Fruit fly (Drosophila melanogaster) whole organism, embryonic: ENCODE results near the gene CG16710.

Experiments used
- Asciz ChIP-seq: fragments of 200-800 bp; sonication (Bioruptor generic); optimal IDR thresholded peaks from 2 replicates; lab custom pipeline; 2017; ENCODE audit warnings: missing biosample characterization, mild to moderate bottlenecking, missing genetic modification characterization, missing genetic modification reagents
- Blimp-1 ChIP-seq: fragments of 200-800 bp; sonication (Bioruptor generic); optimal IDR thresholded peaks from 3 replicates; lab custom pipeline; 2018; ENCODE audit warnings: missing biosample characterization, missing genetic modification characterization, mild to moderate bottlenecking, moderate library complexity, missing genetic modification reagents
- CG1024 ChIP-seq: fragments of 200-800 bp; sonication (Bioruptor generic); IDR thresholded peaks from 2 replicates; pipeline ENCODE4 v1.3.6; 2022; ENCODE audit warnings: missing biosample characterization, missing genetic modification characterization
- CG11560 ChIP-seq: fragments of 200-800 bp; sonication (Bioruptor generic); IDR thresholded peaks from 3 replicates; pipeline ENCODE4 v1.3.6; 2022; ENCODE audit warnings: missing biosample characterization, missing genetic modification characterization
- CG11723 ChIP-seq: fragments of 200-800 bp; sonication (Bioruptor generic); optimal IDR thresholded peaks from 2 replicates; lab custom pipeline; 2017; ENCODE audit warnings: missing biosample characterization, mild to moderate bottlenecking, missing genetic modification characterization
- CG12299 ChIP-seq: fragments of 200-800 bp; sonication (Bioruptor generic); optimal IDR thresholded peaks from 2 replicates; lab custom pipeline; 2018; ENCODE audit warnings: missing biosample characterization, mild to moderate bottlenecking, missing genetic modification characterization
- CG1233 ChIP-seq: fragments of 200-800 bp; sonication (Bioruptor generic); optimal IDR thresholded peaks from 4 replicates; lab custom pipeline; 2018; ENCODE audit warnings: missing biosample characterization, mild to moderate bottlenecking, missing genetic modification characterization
- CG14667 ChIP-seq: fragments of 200-800 bp; sonication (Bioruptor generic); IDR thresholded peaks from 2 replicates; pipeline ENCODE4 v1.3.6; 2022; ENCODE audit warnings: missing biosample characterization, missing genetic modification characterization
- CG15514 ChIP-seq: fragments of 200-800 bp; sonication (Bioruptor generic); optimal IDR thresholded peaks from 3 replicates; lab custom pipeline; 2017; ENCODE audit warnings: missing biosample characterization, missing genetic modification characterization, mild to moderate bottlenecking, moderate library complexity, missing genetic modification reagents
- CG17568 ChIP-seq: fragments of 200-800 bp; sonication (Bioruptor generic); optimal IDR thresholded peaks from 2 replicates; lab custom pipeline; 2018; ENCODE audit warnings: missing biosample characterization, mild to moderate bottlenecking, missing genetic modification characterization, moderate library complexity
- CG17612 ChIP-seq: fragments of 200-800 bp; sonication (Bioruptor generic); IDR thresholded peaks from 2 replicates; pipeline ENCODE4 v1.3.6; 2022; ENCODE audit warnings: missing biosample characterization, missing genetic modification characterization
- CG18476 ChIP-seq: fragments of 200-800 bp; sonication (Bioruptor generic); optimal IDR thresholded peaks from 2 replicates; lab custom pipeline; 2016; ENCODE audit warnings: missing biosample characterization, mild to moderate bottlenecking, missing genetic modification characterization
- CG18619 ChIP-seq: fragments of 200-800 bp; sonication (Bioruptor generic); optimal IDR thresholded peaks from 3 replicates; lab custom pipeline; 2017; ENCODE audit warnings: missing biosample characterization, mild to moderate bottlenecking, missing genetic modification characterization
- CG18764 ChIP-seq: fragments of 200-800 bp; sonication (Bioruptor generic); optimal IDR thresholded peaks from 3 replicates; lab custom pipeline; 2016; ENCODE audit warnings: missing biosample characterization, missing genetic modification characterization
- CG31441 ChIP-seq: fragments of 200-800 bp; sonication (Bioruptor generic); IDR thresholded peaks from 2 replicates; pipeline ENCODE4 v1.3.6; 2022; ENCODE audit warnings: missing biosample characterization, missing genetic modification characterization
- CG5953 ChIP-seq: fragments of 200-800 bp; sonication (Bioruptor generic); IDR thresholded peaks from 2 replicates; pipeline ENCODE4 v1.3.6; 2022; ENCODE audit warnings: missing biosample characterization, missing genetic modification characterization
- CG6683 ChIP-seq: fragments of 200-800 bp; sonication (Bioruptor generic); optimal IDR thresholded peaks from 2 replicates; lab custom pipeline; 2017; ENCODE audit warnings: missing biosample characterization, mild to moderate bottlenecking, missing genetic modification characterization, missing genetic modification reagents
- CG6689 ChIP-seq: fragments of 200-800 bp; sonication (Bioruptor generic); IDR thresholded peaks from 2 replicates; pipeline ENCODE4 v1.3.6; 2022; ENCODE audit warnings: missing biosample characterization, missing genetic modification characterization
- CG7372 ChIP-seq: fragments of 200-800 bp; sonication (Bioruptor generic); IDR thresholded peaks from 2 replicates; pipeline ENCODE4 v1.3.6; 2022; ENCODE audit warnings: missing biosample characterization, missing genetic modification characterization
- CG7928 ChIP-seq: fragments of 200-800 bp; sonication (Bioruptor generic); optimal IDR thresholded peaks from 2 replicates; lab custom pipeline; 2017; ENCODE audit warnings: missing biosample characterization, mild to moderate bottlenecking, missing genetic modification characterization
- CG9215 ChIP-seq: fragments of 200-800 bp; sonication (Bioruptor generic); IDR thresholded peaks from 2 replicates; pipeline ENCODE4 v1.3.6; 2022; ENCODE audit warnings: missing biosample characterization, missing genetic modification characterization
- CHES-1-like ChIP-seq: fragments of 200-800 bp; sonication (Bioruptor generic); optimal IDR thresholded peaks from 2 replicates; lab custom pipeline; 2016; ENCODE audit warnings: missing biosample characterization, missing genetic modification characterization
- Chrac-16 ChIP-seq: fragments of 200-800 bp; sonication (Bioruptor generic); optimal IDR thresholded peaks from 3 replicates; lab custom pipeline; 2016; ENCODE audit warnings: missing biosample characterization, missing genetic modification characterization
- CoRest ChIP-seq: fragments of 200-800 bp; sonication (Bioruptor generic); optimal IDR thresholded peaks from 3 replicates; lab custom pipeline; 2018; ENCODE audit warnings: missing biosample characterization, mild to moderate bottlenecking, missing genetic modification characterization, moderate library complexity
- Dek ChIP-seq: fragments of 200-800 bp; sonication (Bioruptor generic); optimal IDR thresholded peaks from 3 replicates; lab custom pipeline; 2019; ENCODE audit warnings: missing biosample characterization, mild to moderate bottlenecking, missing genetic modification characterization, moderate library complexity
- Fer1 ChIP-seq: fragments of 200-800 bp; sonication (Bioruptor generic); optimal IDR thresholded peaks from 2 replicates; lab custom pipeline; 2017; ENCODE audit warnings: missing biosample characterization, mild to moderate bottlenecking, missing genetic modification characterization
- GATAe ChIP-seq: fragments of 200-800 bp; sonication (Bioruptor generic); conservative IDR thresholded peaks from 2 replicates; pipeline ENCODE4 v1.3.6; 2022; ENCODE audit warnings: missing biosample characterization, missing genetic modification characterization
- Hmr ChIP-seq: fragments of 200-800 bp; sonication (Bioruptor generic); optimal IDR thresholded peaks from 3 replicates; lab custom pipeline; 2017; ENCODE audit warnings: mild to moderate bottlenecking, missing biosample characterization, missing genetic modification reagents, missing genetic modification characterization
- Hr39 ChIP-seq: fragments of >200 bp; optimal IDR thresholded peaks from 2 replicates; lab custom pipeline; 2017
- Lpt ChIP-seq: fragments of >200 bp; optimal IDR thresholded peaks from 2 replicates; lab custom pipeline; 2018; ENCODE audit warnings: missing biosample characterization, missing genetic modification characterization
- NC2β ChIP-seq: fragments of 200-800 bp; sonication (Bioruptor generic); optimal IDR thresholded peaks from 2 replicates; lab custom pipeline; 2016; ENCODE audit warnings: missing biosample characterization, missing genetic modification characterization
- Nf-YB ChIP-seq: fragments of 200-800 bp; sonication (Bioruptor generic); optimal IDR thresholded peaks from 3 replicates; lab custom pipeline; 2019; ENCODE audit warnings: missing biosample characterization, mild to moderate bottlenecking, missing genetic modification characterization, moderate library complexity
- NfI ChIP-seq: fragments of 200-800 bp; sonication (Bioruptor generic); optimal IDR thresholded peaks from 3 replicates; lab custom pipeline; 2018; ENCODE audit warnings: missing biosample characterization, mild to moderate bottlenecking, missing genetic modification characterization, moderate library complexity
- Optix ChIP-seq: fragments of 200-800 bp; sonication (Bioruptor generic); IDR thresholded peaks from 3 replicates; pipeline ENCODE4 v1.3.6; 2022; ENCODE audit warnings: missing biosample characterization, missing genetic modification characterization
- Poxn ChIP-seq: fragments of 200-800 bp; sonication (Bioruptor generic); IDR thresholded peaks from 2 replicates; pipeline ENCODE4 v1.3.6; 2022; ENCODE audit warnings: missing biosample characterization, missing genetic modification characterization
- abd-A ChIP-seq: fragments of 200-800 bp; sonication (Bioruptor generic); optimal IDR thresholded peaks from 3 replicates; lab custom pipeline; 2019; ENCODE audit warnings: missing biosample characterization, mild to moderate bottlenecking, missing genetic modification characterization, moderate library complexity
- ara ChIP-seq: fragments of 200-800 bp; sonication (Bioruptor generic); IDR thresholded peaks from 2 replicates; pipeline ENCODE4 v1.3.6; 2022; ENCODE audit warnings: missing biosample characterization, missing genetic modification characterization
- cg ChIP-seq: fragments of 200-800 bp; sonication (Bioruptor generic); optimal IDR thresholded peaks from 3 replicates; lab custom pipeline; 2019; ENCODE audit warnings: missing biosample characterization, mild to moderate bottlenecking, missing genetic modification characterization, moderate library complexity
- corto ChIP-seq: fragments of 200-800 bp; sonication (Bioruptor generic); optimal IDR thresholded peaks from 2 replicates; lab custom pipeline; 2016; ENCODE audit warnings: missing biosample characterization, mild to moderate bottlenecking, missing genetic modification characterization, moderate library complexity
- dati ChIP-seq: fragments of 200-800 bp; sonication (Bioruptor generic); IDR thresholded peaks from 2 replicates; pipeline ENCODE4 v1.3.6; 2022; ENCODE audit warnings: missing biosample characterization, missing genetic modification characterization
- fd3F ChIP-seq: fragments of 200-800 bp; sonication (Bioruptor generic); optimal IDR thresholded peaks from 2 replicates; lab custom pipeline; 2018; ENCODE audit warnings: missing biosample characterization, mild to moderate bottlenecking, missing genetic modification characterization, moderate library complexity
- lov ChIP-seq, 2 experiments: fragments of 200-800 bp in 1 of 2; fragments of >200 bp in 1 of 2; sonication (Bioruptor generic) in 1 of 2; IDR thresholded peaks in 1 of 2; optimal IDR thresholded peaks in 1 of 2; 2 replicates in 1 of 2; 3 replicates in 1 of 2; pipeline versions ENCODE4 v1.3.6 to Lab custom; 2017 to 2022; ENCODE audit warnings: missing biosample characterization in 1 of 2, missing genetic modification characterization in 1 of 2
- luna ChIP-seq: fragments of 200-800 bp; sonication (Bioruptor generic); optimal IDR thresholded peaks from 2 replicates; lab custom pipeline; 2016; ENCODE audit warnings: missing biosample characterization, missing genetic modification characterization
- nau ChIP-seq: fragments of 200-800 bp; sonication (Bioruptor generic); optimal IDR thresholded peaks from 3 replicates; lab custom pipeline; 2017; ENCODE audit warnings: missing biosample characterization, mild to moderate bottlenecking, missing genetic modification characterization, missing genetic modification reagents
- pnt ChIP-seq: fragments of 200-800 bp; sonication (Bioruptor generic); optimal IDR thresholded peaks from 3 replicates; lab custom pipeline; 2016; ENCODE audit warnings: missing biosample characterization, missing genetic modification characterization
- salm ChIP-seq: fragments of 200-800 bp; sonication (Bioruptor generic); optimal IDR thresholded peaks from 2 replicates; lab custom pipeline; 2018; ENCODE audit warnings: missing biosample characterization, mild to moderate bottlenecking, missing genetic modification characterization
- so ChIP-seq: fragments of 200-800 bp; sonication (Bioruptor generic); IDR thresholded peaks from 3 replicates; pipeline ENCODE4 v1.3.6; 2022; ENCODE audit warnings: missing biosample characterization, missing genetic modification characterization
- tgo ChIP-seq: fragments of 200-800 bp; sonication (Bioruptor generic); IDR thresholded peaks from 3 replicates; pipeline ENCODE4 v1.3.6; 2022; ENCODE audit warnings: missing biosample characterization, missing genetic modification characterization
- twi ChIP-seq: fragments of 200-800 bp; optimal IDR thresholded peaks from 2 replicates; lab custom pipeline; 2019; ENCODE audit warnings: missing biosample characterization, mild to moderate bottlenecking, missing genetic modification characterization, moderate library complexity
- zfh2 ChIP-seq: fragments of 200-800 bp; sonication (Bioruptor generic); optimal IDR thresholded peaks from 2 replicates; lab custom pipeline; 2016; ENCODE audit warnings: missing biosample characterization, missing genetic modification characterization

The CG16710 gene

DNA sequence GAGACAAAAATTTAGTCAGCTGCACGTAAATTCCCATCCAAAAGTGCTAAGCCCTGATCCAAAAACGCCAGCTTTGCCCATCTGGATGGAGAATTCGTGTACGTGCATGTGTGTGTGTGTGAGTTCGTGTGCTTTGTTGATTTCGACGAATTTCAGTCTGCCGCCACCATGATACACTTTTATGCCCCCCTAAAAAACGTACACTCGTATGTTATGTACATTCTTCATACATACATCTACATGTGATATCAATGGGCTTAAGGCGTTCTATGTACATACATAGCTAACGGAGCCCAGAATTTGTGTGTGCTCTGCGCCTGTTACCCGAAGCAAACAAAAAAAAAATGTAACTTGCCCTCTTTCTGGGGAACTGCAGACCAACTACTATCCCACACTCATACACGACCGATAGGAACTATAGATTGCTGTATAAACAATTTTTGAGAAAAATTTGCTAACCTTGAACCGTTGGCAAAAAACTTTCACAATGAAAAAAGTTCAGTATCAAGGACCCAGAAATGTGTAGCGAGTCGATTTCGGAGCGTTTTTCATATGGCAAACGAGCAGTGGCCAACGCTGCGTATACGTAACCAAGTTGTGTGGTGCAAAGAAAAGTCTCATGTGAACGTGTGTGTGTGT lies 43.5 kb downstream of the CG16710 start:
- TF ChIP-seq zfh2 (GFP tag; lab: Kevin White, UChicago) (no peak), Fer1 (GFP tag; lab: Kevin White, UChicago) (peak; percentile 60), corto (GFP tag; lab: Kevin White, UChicago) (no peak), CG11560 (no peak), CG1024 (GFP tag; lab: Robert Waterston, UW) (no peak), Chrac-16 (no peak), luna (no peak), CG7928 (GFP tag; lab: Kevin White, UChicago) (no peak), abd-A (tag; lab: Kevin White, UChicago) (peak; percentile 71), CG7372 (GFP tag; lab: Robert Waterston, UW) (peak; percentile 49; the same call in 1 of the 2 replicates), CG1233 (peak; percentile 21), CG18476 (GFP tag; lab: Kevin White, UChicago) (no peak), CG6689 (GFP tag; lab: Robert Waterston, UW) (no peak), CG14667 (GFP tag; lab: Robert Waterston, UW) (no peak), Optix (GFP tag; lab: Robert Waterston, UW) (no peak), Nf-YB (GFP tag; lab: Kevin White, UChicago) (no peak), CoRest (tag; lab: Kevin White, UChicago) (peak; percentile 20), CG11723 (GFP tag; lab: Kevin White, UChicago) (no peak), ara (no peak), CG18619 (GFP tag; lab: Kevin White, UChicago) (peak; percentile 34), CG9215 (no peak), CG17568 (GFP tag; lab: Kevin White, UChicago) (no peak), Dek (tag; lab: Kevin White, UChicago) (peak; percentile 2), dati (GFP tag; lab: Robert Waterston, UW) (no peak), pnt (no peak), Poxn (GFP tag; lab: Robert Waterston, UW) (no peak), salm (tag; lab: Kevin White, UChicago) (peak; percentile 28), CG18764 (no peak), Asciz (GFP tag; lab: Kevin White, UChicago) (peak; percentile 45), tgo (GFP tag; lab: Robert Waterston, UW) (no peak), NfI (no peak), CG17612 (GFP tag; lab: Robert Waterston, UW) (0 out of 2 replicates have a peak, but pooled peaks have one; percentile 7), Lpt (GFP tag; lab: Kevin White, UChicago) (no peak), so (GFP tag; lab: Robert Waterston, UW) (0 out of 3 replicates have a peak, but pooled peaks have one; percentile 9), fd3F (GFP tag; lab: Kevin White, UChicago) (no peak), Hmr (peak; percentile 53), CG12299 (peak; percentile 30), nau (peak; percentile 40), NC2β (GFP tag; lab: Kevin White, UChicago) (no peak), GATAe (GFP tag; lab: Robert Waterston, UW) (no peak), twi (tag; lab: Kevin White, UChicago) (no peak), lov (optimal IDR thresholded peaks at IDR 0.05; lab: Kevin White, UChicago) (no peak), lov (GFP tag; IDR thresholded peaks at IDR 0.05; lab: Robert Waterston, UW) (no peak), CG5953 (GFP tag; lab: Robert Waterston, UW) (no peak), Hr39 (lab: Kevin White, UChicago) (no peak), CG31441 (no peak), Blimp-1 (GFP tag; lab: Kevin White, UChicago) (peak; percentile 11), CHES-1-like (GFP tag; lab: Kevin White, UChicago) (no peak), cg (GFP tag; lab: Kevin White, UChicago) (peak; percentile 44), CG15514 (peak; percentile 40), CG6683 (GFP tag; lab: Kevin White, UChicago) (no peak)
